Worm (Caenorhabditis elegans) whole organism, young adult: ENCODE data around the gene cks-1.

Experiments used
- B0035.1 ChIP-seq: sonication (generic microtip); optimal IDR thresholded peaks from 2 replicates; lab custom pipeline; 2016; ENCODE audit warnings: missing genetic modification characterization, mild to moderate bottlenecking, missing compliant biosample characterization, missing genotype, missing genetic modification reagents
- C06A6.2 ChIP-seq: fragments of 200-800 bp; sonication (Bioruptor generic); conservative IDR thresholded peaks from 2 replicates; pipeline ENCODE4 v1.3.6; 2022; ENCODE audit warnings: missing genetic modification characterization, missing compliant biosample characterization
- C17E4.6 ChIP-seq: fragments of 200-800 bp; sonication (Bioruptor generic); IDR thresholded peaks from 2 replicates; pipeline ENCODE4 v1.3.6; 2022; ENCODE audit warnings: missing genetic modification reagents, missing genetic modification characterization, missing compliant biosample characterization
- F10E7.11 ChIP-seq: sonication (generic microtip); optimal IDR thresholded peaks from 2 replicates; lab custom pipeline; 2017; ENCODE audit warnings: mild to moderate bottlenecking, missing genetic modification characterization, moderate library complexity, missing compliant biosample characterization
- F22D6.2 ChIP-seq: sonication (generic microtip); optimal IDR thresholded peaks from 2 replicates; lab custom pipeline; 2016; ENCODE audit warnings: mild to moderate bottlenecking, missing genetic modification characterization, missing compliant biosample characterization
- F33H1.4 ChIP-seq: fragments of 200-800 bp; sonication (Bioruptor generic); IDR thresholded peaks from 2 replicates; pipeline ENCODE4 v1.3.6; 2022; ENCODE audit warnings: missing genetic modification reagents, missing genetic modification characterization, missing compliant biosample characterization
- F39B2.1 ChIP-seq: fragments of 200-800 bp; sonication (Bioruptor generic); IDR thresholded peaks from 2 replicates; pipeline ENCODE4 v1.3.6; 2022; ENCODE audit warnings: missing genetic modification reagents, missing genetic modification characterization, missing compliant biosample characterization
- K12H6.12 ChIP-seq: fragments of 200-800 bp; sonication (Bioruptor generic); optimal IDR thresholded peaks from 2 replicates; lab custom pipeline; 2018; ENCODE audit warnings: mild to moderate bottlenecking, missing genetic modification characterization, missing compliant biosample characterization
- Y67H2A.10 ChIP-seq: fragments of 200-800 bp; sonication (Bioruptor generic); conservative IDR thresholded peaks from 2 replicates; pipeline ENCODE4 v1.3.6; 2022; ENCODE audit warnings: missing genetic modification reagents, missing genetic modification characterization, missing compliant biosample characterization
- Y79H2A.3 ChIP-seq: fragments of 200-800 bp; sonication (Bioruptor generic); conservative IDR thresholded peaks from 2 replicates; pipeline ENCODE4 v1.3.6; 2022; ENCODE audit warnings: missing genetic modification reagents, missing genetic modification characterization, missing compliant biosample characterization
- aptf-3 ChIP-seq: fragments of 200-800 bp; sonication (Bioruptor generic); IDR thresholded peaks from 2 replicates; pipeline ENCODE4 v1.3.6; 2022; ENCODE audit warnings: missing genetic modification characterization, missing compliant biosample characterization
- cebp-1 ChIP-seq, 2 experiments: fragments of 200-800 bp in 1 of 2; sonication (Bioruptor generic) in 1 of 2; sonication (generic microtip) in 1 of 2; IDR thresholded peaks in 1 of 2; optimal IDR thresholded peaks in 1 of 2; 2 replicates each; pipeline versions ENCODE4 v1.3.6 to Lab custom; 2017 to 2022; ENCODE audit warnings: missing compliant biosample characterization in 2 of 2, missing genetic modification characterization in 2 of 2, mild to moderate bottlenecking in 1 of 2, missing genetic modification reagents in 1 of 2, moderate library complexity in 1 of 2
- dox-1 ChIP-seq: fragments of 200-800 bp; sonication (Bioruptor generic); IDR thresholded peaks from 2 replicates; pipeline ENCODE4 v1.3.6; 2022; ENCODE audit warnings: missing genetic modification reagents, missing genetic modification characterization, missing compliant biosample characterization
- dpff-1 ChIP-seq: sonication (generic microtip); optimal IDR thresholded peaks from 2 replicates; lab custom pipeline; 2017; ENCODE audit warnings: mild to moderate bottlenecking, missing genetic modification characterization, missing compliant biosample characterization
- dpl-1 ChIP-seq: fragments of 150-350 bp; optimal IDR thresholded peaks from 2 replicates; lab custom pipeline; 2014; ENCODE audit warnings: missing biosample characterization, missing genetic modification reagents, missing genetic modification characterization
- efl-1 ChIP-seq: fragments of 150-350 bp; optimal IDR thresholded peaks from 2 replicates; lab custom pipeline; 2014; ENCODE audit warnings: missing biosample characterization, missing genetic modification reagents, missing genetic modification characterization
- ekl-4 ChIP-seq: fragments of 200-800 bp; sonication (Bioruptor generic); IDR thresholded peaks from 2 replicates; pipeline ENCODE4 v1.3.6; 2022; ENCODE audit warnings: missing genetic modification reagents, missing genetic modification characterization, missing compliant biosample characterization
- ets-4 ChIP-seq: fragments of 200-800 bp; sonication (Bioruptor generic); optimal IDR thresholded peaks from 2 replicates; lab custom pipeline; 2018; ENCODE audit warnings: mild to moderate bottlenecking, missing genetic modification characterization, missing compliant biosample characterization
- fkh-3 ChIP-seq: sonication (generic microtip); optimal IDR thresholded peaks from 2 replicates; lab custom pipeline; 2016; ENCODE audit warnings: mild to moderate bottlenecking, missing genetic modification characterization, missing compliant biosample characterization
- him-1 ChIP-seq: sonication (generic microtip); optimal IDR thresholded peaks from 2 replicates; lab custom pipeline; 2016; ENCODE audit warnings: missing genotype, missing genetic modification reagents, missing genetic modification characterization, missing compliant biosample characterization
- hrde-1 ChIP-seq: sonication (generic microtip); optimal IDR thresholded peaks from 2 replicates; lab custom pipeline; 2016; ENCODE audit warnings: missing genetic modification characterization, mild to moderate bottlenecking, missing compliant biosample characterization, moderate library complexity, missing genotype, missing genetic modification reagents, borderline replicate concordance
- hsf-1 ChIP-seq: fragments of 200-800 bp; sonication (Bioruptor generic); IDR thresholded peaks from 2 replicates; pipeline ENCODE4 v1.3.6; 2022; ENCODE audit warnings: missing genetic modification reagents, missing genetic modification characterization, missing compliant biosample characterization
- madf-8 ChIP-seq: fragments of 200-800 bp; sonication (Bioruptor generic); conservative IDR thresholded peaks from 2 replicates; pipeline ENCODE4 v1.3.6; 2022; ENCODE audit warnings: missing genetic modification reagents, missing genetic modification characterization, missing compliant biosample characterization
- nfya-2 ChIP-seq: fragments of 200-800 bp; sonication (Bioruptor generic); IDR thresholded peaks from 2 replicates; pipeline ENCODE4 v1.3.6; 2022; ENCODE audit warnings: missing genetic modification reagents, missing genetic modification characterization, missing compliant biosample characterization
- nhr-120 ChIP-seq: fragments of 200-800 bp; sonication (Bioruptor generic); IDR thresholded peaks from 2 replicates; pipeline ENCODE4 v1.3.6; 2022; ENCODE audit warnings: missing genetic modification characterization, missing compliant biosample characterization
- nhr-80 ChIP-seq: sonication (generic microtip); optimal IDR thresholded peaks from 2 replicates; lab custom pipeline; 2016; ENCODE audit warnings: missing genetic modification characterization, missing compliant biosample characterization
- pha-4 ChIP-seq: fragments of 150-350 bp; sonication (generic microtip); optimal IDR thresholded peaks from 2 replicates; lab custom pipeline; 2014; ENCODE audit warnings: missing biosample characterization, missing genetic modification reagents, missing genetic modification characterization
- tbp1 ChIP-seq: fragments of 200-800 bp; sonication (Bioruptor generic); optimal IDR thresholded peaks from 2 replicates; lab custom pipeline; 2018; ENCODE audit warnings: mild to moderate bottlenecking, missing genetic modification characterization, missing compliant biosample characterization
- tlf-1 ChIP-seq: fragments of 200-800 bp; sonication (Bioruptor generic); optimal IDR thresholded peaks from 2 replicates; lab custom pipeline; 2018; ENCODE audit warnings: mild to moderate bottlenecking, missing genetic modification characterization, missing compliant biosample characterization
- xnd-1 ChIP-seq: sonication (generic microtip); optimal IDR thresholded peaks from 2 replicates; lab custom pipeline; 2016; ENCODE audit warnings: missing genotype, missing genetic modification reagents, missing genetic modification characterization, missing compliant biosample characterization
- ztf-18 ChIP-seq: sonication (generic microtip); optimal IDR thresholded peaks from 2 replicates; lab custom pipeline; 2016; ENCODE audit warnings: missing genotype, mild to moderate bottlenecking, missing genetic modification characterization, missing compliant biosample characterization

cks-1 gene

DNA sequence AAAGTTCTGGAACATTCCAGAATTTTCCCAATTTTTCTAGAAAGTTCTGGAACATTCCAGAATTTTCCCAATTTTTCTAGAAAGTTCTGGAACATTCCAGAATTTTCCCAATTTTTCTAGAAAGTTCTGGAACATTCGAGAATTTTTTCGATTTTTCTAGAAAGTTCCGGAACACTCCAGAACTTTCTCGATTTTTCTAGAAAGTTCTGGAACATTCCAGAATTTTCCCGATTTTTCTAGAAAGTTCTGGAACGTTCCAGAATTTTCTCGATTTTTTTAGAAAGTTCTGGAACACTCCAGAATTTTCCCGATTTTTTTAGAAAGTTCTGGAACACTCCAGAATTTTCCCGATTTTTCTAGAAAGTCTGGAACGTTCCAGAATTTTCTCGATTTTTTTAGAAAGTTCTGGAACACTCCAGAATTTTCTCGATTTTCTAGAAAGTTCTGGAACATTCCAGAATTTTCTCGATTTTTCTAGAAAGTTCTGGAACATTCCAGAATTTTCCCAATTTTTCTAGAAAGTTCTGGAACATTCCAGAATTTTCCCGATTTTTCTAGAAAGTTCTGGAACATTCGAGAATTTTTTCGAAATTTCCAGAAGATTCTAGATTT lies 44.9 kb upstream of the cks-1 start (continued):
- 0 out of 2 replicates have a peak, but pooled peaks have one; percentile 16 for TF ChIP-seq aptf-3 (GFP tag; lab: Robert Waterston, UW)

- TF ChIP-seq hsf-1 (GFP tag; lab: Robert Waterston, UW): peak; percentile 95
- peak; percentile 52 for TF ChIP-seq F33H1.4
- 0 out of 2 replicates have a peak, but pooled peaks have one; percentile 42 for TF ChIP-seq dox-1 (GFP tag; lab: Robert Waterston, UW)
Observed at ce11 chrIV:8470206-8470605, 43.5 kb upstream of the cks-1 start.

DNA sequence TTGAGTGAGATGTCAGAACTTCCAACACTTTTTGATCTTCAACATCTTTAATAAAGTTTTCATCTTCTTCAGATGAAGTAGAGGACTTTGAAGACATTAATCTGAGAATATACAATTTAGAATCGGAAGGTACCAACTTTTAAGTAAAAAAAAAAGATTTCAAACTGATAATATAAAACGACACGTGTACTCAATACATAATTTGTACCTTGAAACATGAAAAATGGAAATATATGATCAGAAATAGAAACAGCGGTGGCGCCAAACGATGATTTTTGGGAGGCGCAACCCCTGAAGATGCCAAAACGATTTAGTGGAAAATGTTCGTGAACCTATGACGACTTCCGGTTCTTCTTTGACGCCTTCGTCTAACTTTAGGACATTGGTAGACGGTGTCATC lies 41.2 kb upstream of the cks-1 start, which contains the start of gene oat-1:
TSS of gene oat-1 (minus strand) at position 101 of the 400 bp plus-strand sequence.
- no peak for TF ChIP-seq him-1
- no peak for TF ChIP-seq madf-8 (GFP tag; lab: Robert Waterston, UW)

DNA sequence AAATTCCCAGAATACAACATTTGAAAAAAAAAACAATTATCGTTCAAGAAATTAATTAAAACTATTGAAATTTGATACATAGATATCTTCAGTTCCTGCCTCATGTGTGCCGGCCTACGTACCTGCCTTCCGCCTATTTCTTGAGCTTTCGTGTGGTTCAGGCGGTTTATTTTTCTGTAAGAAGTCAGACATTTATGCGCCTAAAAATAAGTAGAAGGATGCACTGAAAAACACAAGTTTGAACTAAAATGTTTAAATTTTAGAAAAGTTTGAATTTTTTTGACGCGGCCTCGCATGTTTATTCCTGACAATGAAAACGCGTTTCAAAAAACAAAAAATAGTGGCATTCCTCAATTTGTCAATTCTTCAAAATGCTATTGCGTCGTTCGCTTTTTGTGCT lies 40.0 kb upstream of the cks-1 start, which contains the start of gene C28C12.11:
TSS of gene C28C12.11 (plus strand) at position 301 of the 400 bp plus-strand sequence.
- TF ChIP-seq xnd-1 (tag; lab: Kevin White, UChicago): no peak
- TF ChIP-seq dox-1 (GFP tag; lab: Robert Waterston, UW): no peak
- no peak for TF ChIP-seq B0035.1 (tag; lab: Kevin White, UChicago)
- no peak for TF ChIP-seq F10E7.11 (tag; lab: Kevin White, UChicago)
- TF ChIP-seq Y67H2A.10 (GFP tag; lab: Robert Waterston, UW): no peak
- TF ChIP-seq nhr-120 (GFP tag; lab: Robert Waterston, UW): no peak
- TF ChIP-seq tlf-1 (GFP tag; lab: Kevin White, UChicago): no peak
- no peak for TF ChIP-seq F22D6.2 (tag; lab: Kevin White, UChicago)
- TF ChIP-seq K12H6.12: no peak
- TF ChIP-seq dpl-1 (GFP tag; lab: Kevin White, UChicago): no peak
- no peak for TF ChIP-seq tbp1 (GFP tag; lab: Kevin White, UChicago)
- no peak for TF ChIP-seq fkh-3 (tag; lab: Kevin White, UChicago)

DNA sequence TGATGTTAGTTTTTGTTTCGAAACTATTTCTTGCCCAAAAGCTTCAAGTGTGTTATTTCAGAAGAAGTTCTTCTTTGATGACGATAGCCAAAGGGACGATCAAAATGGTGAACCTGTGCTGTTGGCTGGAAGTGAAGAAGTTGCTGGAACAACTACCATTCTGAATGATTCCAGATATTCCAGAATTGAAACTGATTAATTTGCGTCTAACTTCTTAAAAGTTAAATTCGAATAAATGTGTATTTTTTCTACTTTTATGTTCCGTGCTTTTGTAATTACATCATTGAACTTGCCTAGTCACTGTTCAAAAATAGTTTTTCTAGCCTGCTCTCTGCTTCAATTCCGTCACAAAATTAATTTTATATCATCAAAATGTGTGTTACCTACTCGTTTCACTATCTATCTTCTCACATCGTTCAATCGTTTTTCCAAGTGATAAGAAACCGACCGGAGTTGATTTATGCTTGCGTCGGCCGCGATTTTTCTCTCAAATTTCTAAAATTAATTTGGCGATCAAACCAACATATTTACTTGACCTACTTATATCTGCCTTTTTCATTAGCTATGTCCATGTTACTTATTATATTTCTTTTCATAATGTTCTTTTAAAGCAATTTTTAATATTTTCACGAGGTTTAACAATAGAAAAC lies 38.6 kb upstream of the cks-1 start:
- TF ChIP-seq nhr-80 (tag; lab: Kevin White, UChicago) (peak; percentile 86), ets-4 (no peak)

DNA sequence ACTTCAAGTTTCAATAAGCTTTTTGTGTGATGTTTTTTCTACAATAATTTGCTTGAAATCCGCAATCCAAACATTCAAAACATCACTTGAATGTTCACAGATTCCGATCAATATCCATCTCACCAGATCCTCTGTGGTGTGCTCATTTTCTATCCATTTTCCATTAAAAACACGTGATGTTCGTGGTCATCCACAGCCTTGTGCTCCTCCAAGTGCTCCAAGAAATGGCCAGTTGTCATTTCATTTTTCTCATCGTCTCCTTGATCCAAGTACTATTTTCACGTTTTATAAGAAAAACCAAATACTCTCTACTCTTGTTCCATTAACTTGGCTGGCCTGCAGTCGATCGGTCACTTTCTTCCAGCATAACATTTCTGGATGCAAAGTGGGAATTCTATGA lies 37.6 kb upstream of the cks-1 start:
- TF ChIP-seq F39B2.1 (GFP tag; lab: Robert Waterston, UW): no peak
- no peak for TF ChIP-seq ekl-4
- TF ChIP-seq pha-4 (tag; lab: Kevin White, UChicago): no peak
- TF ChIP-seq dpff-1 (tag; lab: Kevin White, UChicago): no peak
- no peak for TF ChIP-seq Y79H2A.3 (GFP tag; lab: Robert Waterston, UW)
- TF ChIP-seq C06A6.2 (GFP tag; lab: Robert Waterston, UW): no peak
- TF ChIP-seq efl-1 (GFP tag; lab: Kevin White, UChicago): no peak
- no peak for TF ChIP-seq nhr-120 (GFP tag; lab: Robert Waterston, UW)
- no peak for TF ChIP-seq ztf-18 (tag; lab: Kevin White, UChicago)
- no peak for TF ChIP-seq cebp-1 (GFP tag; IDR thresholded peaks at IDR 0.05; lab: Robert Waterston, UW)
- no peak for TF ChIP-seq cebp-1 (tag; optimal IDR thresholded peaks at IDR 0.05; lab: Kevin White, UChicago)
- no peak for TF ChIP-seq K12H6.12
- TF ChIP-seq hrde-1 (tag; lab: Kevin White, UChicago): no peak
- no peak for TF ChIP-seq C17E4.6 (GFP tag; lab: Robert Waterston, UW)
- TF ChIP-seq dox-1 (GFP tag; lab: Robert Waterston, UW): no peak
- TF ChIP-seq nfya-2: no peak
- TF ChIP-seq, all 124 proteins: peak for 0
